Worm (Caenorhabditis elegans) whole organism, late embryonic: ENCODE results near the gene C44H9.5.
"Not testable (repeated sequence)": the region's sequence is repeated elsewhere in the genome, so short reads cannot be mapped to it uniquely, and the experiment has no call there.

ENCODE experiments used
- ahr-1 ChIP-seq: sonication (generic microtip); optimal IDR thresholded peaks from 2 replicates; lab custom pipeline; 2016; ENCODE audit warnings: missing genetic modification characterization, missing compliant biosample characterization
- ceh-48 ChIP-seq: sonication (generic microtip); optimal IDR thresholded peaks from 2 replicates; lab custom pipeline; 2016; ENCODE audit warnings: missing genetic modification characterization, inconsistent platforms, missing compliant biosample characterization
- elt-2 ChIP-seq: sonication (generic microtip); optimal IDR thresholded peaks from 2 replicates; lab custom pipeline; 2016; ENCODE audit warnings: missing genetic modification reagents, missing genetic modification characterization, missing compliant biosample characterization
- nfya-1 ChIP-seq: sonication (generic microtip); optimal IDR thresholded peaks from 2 replicates; lab custom pipeline; 2017; ENCODE audit warnings: missing genetic modification characterization, mild to moderate bottlenecking, missing compliant biosample characterization, antibody characterized with exemption, moderate library complexity
- unc-42 ChIP-seq: sonication (generic microtip); optimal IDR thresholded peaks from 2 replicates; lab custom pipeline; 2016; ENCODE audit warnings: missing genotype, missing genetic modification characterization, missing compliant biosample characterization

DNA sequence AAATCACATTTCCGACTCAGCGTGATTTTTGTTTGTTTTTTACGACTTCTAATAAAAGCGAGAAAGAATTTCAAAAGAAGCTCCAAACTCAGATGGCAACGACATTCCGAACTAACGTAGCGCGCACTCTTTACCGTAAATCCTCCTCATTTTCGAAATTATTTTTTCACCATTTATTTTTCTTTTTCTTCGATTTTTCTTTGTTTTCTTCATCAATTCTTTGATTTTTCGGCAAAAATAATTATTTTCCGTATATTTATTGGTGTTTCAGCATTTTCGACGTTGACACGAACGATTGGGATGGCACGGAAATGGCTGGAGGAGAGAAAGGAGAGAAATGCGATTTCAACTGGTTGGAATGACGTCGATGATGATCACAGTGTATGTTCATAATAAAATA is 16.0 kb upstream of the C44H9.5 start, which contains the start of gene T07F10.5:
- TF ChIP-seq elt-2 (tag; lab: Kevin White, UChicago); unc-42; ceh-48 (tag; lab: Kevin White, UChicago); nfya-1; ahr-1: not testable (repeated sequence)
